Fruit fly (Drosophila melanogaster): ENCODE results near the gene Nna1.

Gene Nna1

DNA sequence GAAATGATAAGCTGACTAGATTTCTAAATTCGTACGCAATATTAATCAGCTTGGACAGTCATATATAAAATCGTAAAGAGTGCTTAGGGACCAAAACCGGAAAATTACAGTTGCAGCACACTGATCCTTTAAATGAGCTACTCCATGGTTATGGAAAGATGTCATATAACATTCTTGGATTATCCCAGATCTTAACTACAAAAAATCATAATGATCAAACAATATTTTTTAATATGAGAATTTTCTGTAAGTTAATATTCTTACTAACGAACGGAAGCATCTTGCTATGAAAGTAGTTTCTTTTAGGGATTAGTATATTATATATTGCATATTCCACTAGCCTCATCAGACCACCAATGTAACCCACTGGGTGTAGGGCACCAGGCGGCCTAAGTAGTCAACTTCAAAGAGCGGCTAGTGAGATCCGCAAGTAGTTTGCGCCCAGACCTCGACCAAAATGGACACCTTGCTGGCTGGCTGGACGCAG, 15.6 kb upstream of the Nna1 start, which contains the start of gene CG11162 (continued):
- TF ChIP-seq D19B (GFP tag; optimal IDR thresholded peaks at IDR 0.05) (peak; percentile 52), CG13296 (GFP tag; optimal IDR thresholded peaks at IDR 0.05) (peak; percentile 4), CG3847 (GFP tag; IDR thresholded peaks at IDR 0.05) (0 out of 2 replicates have a peak, but pooled peaks have one; percentile 13), CG15514 (GFP tag; optimal IDR thresholded peaks at IDR 0.05) (peak; percentile 2), CG8924 (tag; optimal IDR thresholded peaks at IDR 0.05) (peak; percentile 2), CG32767 (GFP tag; IDR thresholded peaks at IDR 0.05) (no peak), Hmr (GFP tag; optimal IDR thresholded peaks at IDR 0.05) (peak; percentile 68), bcd (GFP tag; optimal IDR thresholded peaks at IDR 0.05) (peak; percentile 24), CG13624 (GFP tag; optimal IDR thresholded peaks at IDR 0.05) (peak; percentile 9), CG10147 (GFP tag; optimal IDR thresholded peaks at IDR 0.05) (peak; percentile 41), CG18619 (GFP tag; optimal IDR thresholded peaks at IDR 0.05) (peak; percentile 6), D19A (tag; optimal IDR thresholded peaks at IDR 0.05) (no peak), lab (GFP tag; optimal IDR thresholded peaks at IDR 0.05) (peak; percentile 70), CG9932 (GFP tag; IDR thresholded peaks at IDR 0.05) (peak; percentile 40), CG18599 (GFP tag; optimal IDR thresholded peaks at IDR 0.05) (peak; percentile 86), Meics (GFP tag; optimal IDR thresholded peaks at IDR 0.05) (peak; percentile 68), zfh2 (GFP tag; optimal IDR thresholded peaks at IDR 0.05) (peak; percentile 49), fu2 (GFP tag; optimal IDR thresholded peaks at IDR 0.05) (no peak), CG32532 (GFP tag; IDR thresholded peaks at IDR 0.05) (peak; percentile 26; the same call in 1 of the 2 replicates), Fer1 (GFP tag; optimal IDR thresholded peaks at IDR 0.05) (peak; percentile 63), CG13894 (tag; optimal IDR thresholded peaks at IDR 0.05) (peak; percentile 39), CG2120 (GFP tag; optimal IDR thresholded peaks at IDR 0.05) (peak; percentile 85), CG4854 (GFP tag; optimal IDR thresholded peaks at IDR 0.05) (no peak), exex (tag; optimal IDR thresholded peaks at IDR 0.05) (peak; percentile 75), gro (GFP tag; optimal IDR thresholded peaks at IDR 0.05) (peak; percentile 13), HmgZ (tag; optimal IDR thresholded peaks at IDR 0.05) (peak; percentile 3), pho (GFP tag; optimal IDR thresholded peaks at IDR 0.05) (peak; percentile 27), Usf (GFP tag; optimal IDR thresholded peaks at IDR 0.05) (peak; percentile 29), CG30403 (GFP tag; optimal IDR thresholded peaks at IDR 0.05) (peak; percentile 41), gcm (GFP tag; optimal IDR thresholded peaks at IDR 0.05) (no peak), mam (GFP tag; optimal IDR thresholded peaks at IDR 0.05) (peak; percentile 41), Hand (GFP tag; optimal IDR thresholded peaks at IDR 0.05) (peak; percentile 36), Dip3 (GFP tag; optimal IDR thresholded peaks at IDR 0.05) (peak; percentile 41), lilli (GFP tag; optimal IDR thresholded peaks at IDR 0.05) (peak; percentile 64), ems (GFP tag; optimal IDR thresholded peaks at IDR 0.05) (no peak), CG3281 (GFP tag; optimal IDR thresholded peaks at IDR 0.05) (peak; percentile 72), Med (GFP tag) (peak; percentile 49), CG9727 (GFP tag; optimal IDR thresholded peaks at IDR 0.05) (peak; percentile 36), CG2678 (tag; optimal IDR thresholded peaks at IDR 0.05) (peak; percentile 77), BtbVII (GFP tag; optimal IDR thresholded peaks at IDR 0.05) (peak; percentile 10), tio (GFP tag; optimal IDR thresholded peaks at IDR 0.05) (no peak), Fer3 (tag; optimal IDR thresholded peaks at IDR 0.05) (peak; percentile 38), CG10209 (GFP tag; optimal IDR thresholded peaks at IDR 0.05) (peak; percentile 12), gem (tag; optimal IDR thresholded peaks at IDR 0.05) (peak; percentile 40), dan (GFP tag; IDR thresholded peaks at IDR 0.05) (no peak), CG2199 (GFP tag; IDR thresholded peaks at IDR 0.05) (no peak), CG12155 (GFP tag; optimal IDR thresholded peaks at IDR 0.05) (peak; percentile 20), CG7786 (GFP tag; optimal IDR thresholded peaks at IDR 0.05) (peak; percentile 28), jigr1 (GFP tag; IDR thresholded peaks at IDR 0.05) (no peak)
